Worm (Caenorhabditis elegans) whole organism, early embryonic: ENCODE results near the gene W08F4.12.

ENCODE experiments used
- aly-1 ChIP-seq: sonication (generic microtip); optimal IDR thresholded peaks from 2 replicates; lab custom pipeline; 2016; ENCODE audit warnings: missing genetic modification characterization, missing compliant biosample characterization
- ama-1 ChIP-seq: fragments of 150-350 bp; optimal IDR thresholded peaks from 2 replicates; lab custom pipeline; 2014
- flt-1 ChIP-seq: fragments of 200-800 bp; sonication (Bioruptor generic); IDR thresholded peaks from 2 replicates; pipeline ENCODE4 v1.3.6; 2022; ENCODE audit warnings: missing genetic modification characterization, missing compliant biosample characterization
- hmbx-1 ChIP-seq: sonication (generic microtip); optimal IDR thresholded peaks from 2 replicates; lab custom pipeline; 2016; ENCODE audit warnings: mild to moderate bottlenecking, missing genetic modification characterization, missing compliant biosample characterization
- hnd-1 ChIP-seq: sonication (generic microtip); optimal IDR thresholded peaks from 2 replicates; lab custom pipeline; 2016; ENCODE audit warnings: missing genetic modification characterization, missing compliant biosample characterization
- pes-1 ChIP-seq: fragments of 200-800 bp; sonication (Bioruptor generic); IDR thresholded peaks from 2 replicates; pipeline ENCODE4 v1.3.6; 2022; ENCODE audit warnings: missing genetic modification reagents, missing genetic modification characterization, missing compliant biosample characterization
- sea-1 ChIP-seq: fragments of 200-800 bp; sonication (Bioruptor generic); conservative IDR thresholded peaks from 2 replicates; pipeline ENCODE4 v1.3.6; 2022; ENCODE audit warnings: missing genetic modification characterization, missing compliant biosample characterization
- tra-4 ChIP-seq: sonication (generic microtip); optimal IDR thresholded peaks from 2 replicates; lab custom pipeline; 2017; ENCODE audit warnings: missing genetic modification characterization, missing compliant biosample characterization

DNA sequence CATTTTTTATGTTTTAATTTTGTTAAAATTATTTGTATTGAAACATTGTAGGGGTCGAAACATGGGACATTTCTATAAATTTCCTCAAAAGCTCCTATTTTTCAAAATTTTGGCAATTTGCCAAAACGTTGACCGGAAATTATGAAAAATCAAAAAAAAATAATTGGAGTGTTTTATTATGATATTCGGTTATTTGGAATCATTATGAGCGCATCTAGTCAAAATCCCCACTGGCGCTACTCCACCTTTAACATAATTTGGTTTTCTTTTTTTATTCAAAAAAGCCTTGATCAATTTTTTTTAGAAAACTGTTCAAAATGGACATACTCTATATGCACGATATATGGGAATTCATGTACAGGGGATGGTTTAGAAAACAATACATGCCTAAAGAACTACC, 21.0 kb upstream of the W08F4.12 start, which contains the start of gene W04H10.2:
- no peak for TF ChIP-seq tra-4 (tag; lab: Kevin White, UChicago)
- no peak for TF ChIP-seq sea-1 (GFP tag; lab: Robert Waterston, UW)
- no peak for TF ChIP-seq ama-1 (lab: Kevin White, UChicago)
- no peak for TF ChIP-seq flt-1 (GFP tag; lab: Robert Waterston, UW)
- no peak for TF ChIP-seq hnd-1
- TF ChIP-seq hmbx-1 (tag; lab: Kevin White, UChicago): no peak
- TF ChIP-seq aly-1 (tag; lab: Kevin White, UChicago): no peak
- TF ChIP-seq pes-1 (GFP tag; lab: Robert Waterston, UW): no peak
